Fruit fly (Drosophila melanogaster) whole organism, embryonic: ENCODE measurements around the gene CG7231.

Experiments used
- Awh ChIP-seq: fragments of 200-800 bp; sonication (Bioruptor generic); IDR thresholded peaks from 2 replicates; pipeline ENCODE4, ENCODE4 v1.3.6; 2022; ENCODE audit warnings: missing biosample characterization, missing genetic modification characterization
- CG10543 ChIP-seq: fragments of 200-800 bp; sonication (Bioruptor generic); optimal IDR thresholded peaks from 3 replicates; lab custom pipeline; 2017; ENCODE audit warnings: missing biosample characterization, mild to moderate bottlenecking, missing genetic modification characterization, moderate library complexity
- CG12219 ChIP-seq: fragments of 200-800 bp; sonication (Bioruptor generic); optimal IDR thresholded peaks from 3 replicates; lab custom pipeline; 2018; ENCODE audit warnings: missing biosample characterization, mild to moderate bottlenecking, missing genetic modification characterization
- CG15514 ChIP-seq: fragments of 200-800 bp; sonication (Bioruptor generic); optimal IDR thresholded peaks from 3 replicates; lab custom pipeline; 2017; ENCODE audit warnings: missing biosample characterization, missing genetic modification characterization, mild to moderate bottlenecking, moderate library complexity, missing genetic modification reagents
- CG17359 ChIP-seq: fragments of 200-800 bp; sonication (Bioruptor generic); optimal IDR thresholded peaks from 3 replicates; lab custom pipeline; 2018; ENCODE audit warnings: missing biosample characterization, mild to moderate bottlenecking, missing genetic modification characterization, moderate library complexity
- CG17385 ChIP-seq: fragments of 200-800 bp; sonication (Bioruptor generic); optimal IDR thresholded peaks from 3 replicates; lab custom pipeline; 2018; ENCODE audit warnings: missing biosample characterization, mild to moderate bottlenecking, missing genetic modification characterization
- CG2199 ChIP-seq: fragments of 200-800 bp; sonication (Bioruptor generic); IDR thresholded peaks from 3 replicates; pipeline ENCODE4 v1.3.6; 2022; ENCODE audit warnings: missing biosample characterization, missing genetic modification characterization
- CG31224 ChIP-seq: fragments of 200-800 bp; sonication (Bioruptor generic); IDR thresholded peaks from 2 replicates; pipeline ENCODE4 v1.3.6; 2022; ENCODE audit warnings: missing biosample characterization, missing genetic modification characterization
- CG7963 ChIP-seq: fragments of 200-800 bp; sonication (Bioruptor generic); IDR thresholded peaks from 3 replicates; pipeline ENCODE4 v1.3.6; 2022; ENCODE audit warnings: missing biosample characterization, missing genetic modification characterization; ENCODE audit not compliant: partially characterized antibody
- CG8290 ChIP-seq, 3 experiments: fragments of 200-800 bp; sonication (Bioruptor generic); optimal IDR thresholded peaks; 2 replicates each; lab custom pipeline; 2016 to 2019; ENCODE audit warnings: missing biosample characterization in 3 of 3, missing genetic modification characterization in 3 of 3, mild to moderate bottlenecking in 2 of 3, moderate library complexity in 1 of 3
- Camta ChIP-seq: fragments of 200-800 bp; sonication (Bioruptor generic); optimal IDR thresholded peaks from 2 replicates; lab custom pipeline; 2016; ENCODE audit warnings: missing biosample characterization, missing genetic modification characterization
- D ChIP-seq, 2 experiments: fragments of 200-800 bp in 1 of 2; fragments of >200 bp in 1 of 2; sonication (Bioruptor generic) in 1 of 2; optimal IDR thresholded peaks; 2 replicates in 1 of 2; 3 replicates in 1 of 2; lab custom pipeline; 2017; ENCODE audit warnings: mild to moderate bottlenecking in 1 of 2, missing biosample characterization in 1 of 2, missing genetic modification characterization in 1 of 2, missing genetic modification reagents in 1 of 2
- Doc3 ChIP-seq: fragments of 200-800 bp; sonication (Bioruptor generic); IDR thresholded peaks from 3 replicates; pipeline ENCODE4 v1.3.6; 2022; ENCODE audit warnings: missing biosample characterization, missing genetic modification characterization; ENCODE audit not compliant: partially characterized antibody
- Dref ChIP-seq: fragments of 200-800 bp; sonication (Bioruptor generic); IDR thresholded peaks from 2 replicates; pipeline ENCODE4 v1.3.6; 2022; ENCODE audit warnings: missing biosample characterization, missing genetic modification characterization
- Drgx ChIP-seq: fragments of 200-800 bp; sonication (Bioruptor generic); IDR thresholded peaks from 2 replicates; pipeline ENCODE4 v1.3.6; 2022; ENCODE audit warnings: missing biosample characterization, missing genetic modification characterization
- Eip74EF ChIP-seq, 2 experiments: fragments of 200-800 bp in 1 of 2; fragments of >200 bp in 1 of 2; sonication (Bioruptor generic) in 1 of 2; optimal IDR thresholded peaks; 2 replicates each; lab custom pipeline; 2017 to 2019; ENCODE audit warnings: missing biosample characterization in 2 of 2, missing genetic modification characterization in 2 of 2, mild to moderate bottlenecking in 1 of 2, moderate library complexity in 1 of 2
- GATAe ChIP-seq: fragments of 200-800 bp; sonication (Bioruptor generic); conservative IDR thresholded peaks from 2 replicates; pipeline ENCODE4 v1.3.6; 2022; ENCODE audit warnings: missing biosample characterization, missing genetic modification characterization
- Hey ChIP-seq: fragments of 200-800 bp; sonication (Bioruptor generic); optimal IDR thresholded peaks from 3 replicates; lab custom pipeline; 2018; ENCODE audit warnings: missing biosample characterization, mild to moderate bottlenecking, missing genetic modification characterization
- Hmr ChIP-seq: fragments of 200-800 bp; sonication (Bioruptor generic); optimal IDR thresholded peaks from 3 replicates; lab custom pipeline; 2017; ENCODE audit warnings: mild to moderate bottlenecking, missing biosample characterization, missing genetic modification reagents, missing genetic modification characterization
- Med ChIP-seq: fragments of 200-800 bp; sonication (Bioruptor generic); peaks from one replicate; lab custom pipeline; 2016; ENCODE audit warnings: missing biosample characterization, missing genetic modification characterization, mild to moderate bottlenecking, inconsistent platforms, moderate library complexity
- Meics ChIP-seq: fragments of 200-800 bp; sonication (Bioruptor generic); optimal IDR thresholded peaks from 2 replicates; lab custom pipeline; 2017; ENCODE audit warnings: missing biosample characterization, mild to moderate bottlenecking, missing genetic modification characterization
- Ptx1 ChIP-seq: fragments of 200-800 bp; sonication (Bioruptor generic); IDR thresholded peaks from 2 replicates; pipeline ENCODE4 v1.3.6; 2022; ENCODE audit warnings: missing biosample characterization, missing genetic modification characterization
- Six4 ChIP-seq: fragments of 200-800 bp; sonication (Bioruptor generic); optimal IDR thresholded peaks from 2 replicates; lab custom pipeline; 2016; ENCODE audit warnings: missing biosample characterization, missing genetic modification characterization
- bigmax ChIP-seq: fragments of 200-800 bp; sonication (Bioruptor generic); optimal IDR thresholded peaks from 2 replicates; lab custom pipeline; 2018; ENCODE audit warnings: missing biosample characterization, mild to moderate bottlenecking, missing genetic modification characterization
- ci ChIP-seq: fragments of 200-800 bp; sonication (Bioruptor generic); IDR thresholded peaks from 3 replicates; pipeline ENCODE4 v1.3.6; 2022; ENCODE audit warnings: missing biosample characterization, missing genetic modification characterization
- crol ChIP-seq: fragments of 200-800 bp; sonication (Bioruptor generic); IDR thresholded peaks from 2 replicates; pipeline ENCODE4 v1.3.6; 2022; ENCODE audit warnings: missing biosample characterization, missing genetic modification characterization
- eve ChIP-seq, 2 experiments: fragments of >200 bp; optimal IDR thresholded peaks; 2 replicates each; lab custom pipeline; 2017; ENCODE audit warnings: missing biosample characterization in 2 of 2, missing genetic modification characterization in 2 of 2
- ewg ChIP-seq: fragments of 200-800 bp; sonication (Bioruptor generic); optimal IDR thresholded peaks from 3 replicates; lab custom pipeline; 2017; ENCODE audit warnings: mild to moderate bottlenecking, missing biosample characterization, missing genetic modification reagents, missing genetic modification characterization
- exex ChIP-seq: fragments of 200-800 bp; sonication (Bioruptor generic); optimal IDR thresholded peaks from 4 replicates; lab custom pipeline; 2018; ENCODE audit warnings: missing biosample characterization, mild to moderate bottlenecking, missing genetic modification characterization, moderate library complexity
- grau ChIP-seq: fragments of 200-800 bp; optimal IDR thresholded peaks from 3 replicates; lab custom pipeline; 2019; ENCODE audit warnings: missing biosample characterization, mild to moderate bottlenecking, missing genetic modification characterization, moderate library complexity
- kah ChIP-seq: fragments of 200-800 bp; sonication (Bioruptor generic); optimal IDR thresholded peaks from 2 replicates; lab custom pipeline; 2018; ENCODE audit warnings: missing biosample characterization, mild to moderate bottlenecking, missing genetic modification characterization
- lab ChIP-seq: fragments of 200-800 bp; sonication (Bioruptor generic); optimal IDR thresholded peaks from 3 replicates; lab custom pipeline; 2017; ENCODE audit warnings: missing biosample characterization, missing genetic modification characterization, mild to moderate bottlenecking, moderate library complexity, missing genetic modification reagents
- sc ChIP-seq, 3 experiments: fragments of >200 bp in 2 of 3; fragments of 200-800 bp in 1 of 3; sonication (Bioruptor generic) in 1 of 3; optimal IDR thresholded peaks; 2 replicates in 2 of 3; 3 replicates in 1 of 3; lab custom pipeline; 2017; ENCODE audit warnings: mild to moderate bottlenecking in 1 of 3, missing biosample characterization in 1 of 3, missing genetic modification characterization in 1 of 3, missing genetic modification reagents in 1 of 3
- sim ChIP-seq: fragments of 200-800 bp; sonication (Bioruptor generic); IDR thresholded peaks from 2 replicates; pipeline ENCODE4 v1.3.6; 2022; ENCODE audit warnings: missing biosample characterization, missing genetic modification characterization
- sima ChIP-seq: fragments of 200-800 bp; sonication (Bioruptor generic); optimal IDR thresholded peaks from 2 replicates; lab custom pipeline; 2016; ENCODE audit warnings: missing biosample characterization, missing genetic modification characterization
- stc ChIP-seq: fragments of 200-800 bp; sonication (Bioruptor generic); IDR thresholded peaks from 2 replicates; pipeline ENCODE4 v1.3.6; 2022; ENCODE audit warnings: missing biosample characterization, missing genetic modification characterization
- sug ChIP-seq: fragments of 200-800 bp; optimal IDR thresholded peaks from 2 replicates; lab custom pipeline; 2019; ENCODE audit warnings: missing biosample characterization, mild to moderate bottlenecking, missing genetic modification characterization, moderate library complexity
- ttk ChIP-seq: fragments of 200-800 bp; sonication (Bioruptor generic); IDR thresholded peaks from 2 replicates; pipeline ENCODE4 v2.1.2; 2022; ENCODE audit warnings: missing biosample characterization, missing genetic modification characterization
- vfl ChIP-seq: fragments of 200-800 bp; sonication (Bioruptor generic); optimal IDR thresholded peaks from 2 replicates; lab custom pipeline; 2016; ENCODE audit warnings: missing biosample characterization, missing genetic modification characterization
- zen ChIP-seq: fragments of 200-800 bp; sonication (Bioruptor generic); optimal IDR thresholded peaks from 3 replicates; lab custom pipeline; 2018; ENCODE audit warnings: missing biosample characterization, mild to moderate bottlenecking, missing genetic modification characterization, moderate library complexity

The CG7231 gene

DNA sequence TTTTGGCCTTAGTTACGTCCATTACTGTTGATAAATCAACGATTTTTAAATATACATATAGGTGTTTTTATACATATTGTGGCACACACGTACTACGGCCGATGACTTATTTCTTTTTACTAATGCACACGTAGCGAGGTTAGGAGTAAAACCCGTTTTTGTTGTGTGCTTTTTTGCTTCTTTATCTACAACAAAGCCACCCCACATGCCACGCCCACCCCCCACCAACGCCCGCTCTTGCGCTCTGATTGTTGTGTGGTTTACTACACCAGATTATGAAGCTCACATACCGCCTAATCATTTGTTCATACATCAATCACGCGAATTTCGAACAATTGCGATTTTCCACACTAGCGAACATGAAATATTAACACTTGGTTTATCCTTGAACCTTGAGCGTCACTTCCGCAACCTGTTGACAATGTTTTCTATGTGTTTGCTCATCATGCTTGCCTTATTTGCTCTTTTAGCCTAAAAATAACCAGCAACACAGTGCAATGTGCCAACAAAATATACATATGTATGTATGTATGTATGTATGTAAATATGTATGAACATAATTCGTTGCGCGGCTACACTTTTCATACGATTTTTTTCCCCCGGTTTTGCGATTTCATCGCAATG lies 9.4 kb downstream of the CG7231 start (continued):
- TF ChIP-seq crol (GFP tag; lab: Robert Waterston, UW) (peak; percentile 79), D (optimal IDR thresholded peaks at IDR 0.05; lab: Kevin White, UChicago) (no peak), D (GFP tag; optimal IDR thresholded peaks at IDR 0.05; lab: Kevin White, UChicago) (no peak), CG8290 (GFP tag; optimal IDR thresholded peaks at IDR 0.05; lab: Kevin White, UChicago) (no peak), CG8290 (tag; optimal IDR thresholded peaks at IDR 0.05; lab: Kevin White, UChicago) (peak in 1 of 2 experiments; percentile 60), CG17385 (GFP tag; lab: Kevin White, UChicago) (no peak), Six4 (no peak), bigmax (GFP tag; lab: Kevin White, UChicago) (peak; percentile 38), CG2199 (0 out of 3 replicates have a peak, but pooled peaks have one; percentile 6), GATAe (0 out of 2 replicates have a peak, but pooled peaks have one; percentile 31), grau (tag; lab: Kevin White, UChicago) (no peak), kah (peak; percentile 87), Drgx (GFP tag; lab: Robert Waterston, UW) (peak; percentile 16; the same call in 1 of the 2 replicates), sim (GFP tag; lab: Robert Waterston, UW) (no peak), Doc3 (GFP tag; lab: Robert Waterston, UW) (no peak), stc (peak; percentile 14; the same call in 1 of the 2 replicates), vfl (GFP tag; lab: Kevin White, UChicago) (no peak), CG31224 (GFP tag; lab: Robert Waterston, UW) (no peak), Med (GFP tag; lab: Kevin White, UChicago) (peak; percentile 76), sc (optimal IDR thresholded peaks at IDR 0.05; lab: Kevin White, UChicago) (no peak), sc (GFP tag; optimal IDR thresholded peaks at IDR 0.05; lab: Kevin White, UChicago) (no peak), exex (peak; percentile 49), sima (no peak), CG15514 (GFP tag; lab: Kevin White, UChicago) (no peak), Meics (GFP tag; lab: Kevin White, UChicago) (peak; percentile 3), sug (tag; lab: Kevin White, UChicago) (peak; percentile 58), CG12219 (GFP tag; lab: Kevin White, UChicago) (peak; percentile 12), CG7963 (no peak), CG10543 (GFP tag; lab: Kevin White, UChicago) (peak; percentile 60), Ptx1 (GFP tag; lab: Robert Waterston, UW) (0 out of 2 replicates have a peak, but pooled peaks have one; percentile 5), ewg (peak; percentile 35), zen (no peak), ci (GFP tag; lab: Robert Waterston, UW) (peak; percentile 61; the same call in 1 of the 3 replicates), Camta (GFP tag; lab: Kevin White, UChicago) (no peak), CG17359 (peak; percentile 23), lab (GFP tag; lab: Kevin White, UChicago) (peak; percentile 33), ttk (GFP tag; lab: Robert Waterston, UW) (no peak), Eip74EF (GFP tag; optimal IDR thresholded peaks at IDR 0.05; lab: Kevin White, UChicago) (peak in 1 of 2 experiments; percentile 50), eve (GFP tag; optimal IDR thresholded peaks at IDR 0.05; lab: Kevin White, UChicago) (peak in 1 of 2 experiments; percentile 45), Hmr (GFP tag; lab: Kevin White, UChicago) (peak; percentile 49), Awh (peak; percentile 27; the same call in 1 of the 2 replicates), Hey (tag; lab: Kevin White, UChicago) (peak; percentile 34), Dref (GFP tag; lab: Robert Waterston, UW) (no peak)
